Fruit fly (Drosophila melanogaster) whole organism, embryonic: ENCODE results near the gene CG2278.

Source experiments
- Aef1 ChIP-seq: fragments of 200-800 bp; sonication (Bioruptor generic); IDR thresholded peaks from 3 replicates; pipeline ENCODE4 v1.3.6; 2022; ENCODE audit warnings: missing biosample characterization, missing genetic modification characterization
- CG10267 ChIP-seq: fragments of 200-800 bp; sonication (Bioruptor generic); optimal IDR thresholded peaks from 2 replicates; lab custom pipeline; 2018; ENCODE audit warnings: missing biosample characterization, mild to moderate bottlenecking, missing genetic modification characterization, moderate library complexity
- CG10366 ChIP-seq: fragments of 200-800 bp; sonication (Bioruptor generic); IDR thresholded peaks from 2 replicates; pipeline ENCODE4 v1.3.6; 2022; ENCODE audit warnings: missing biosample characterization, missing genetic modification characterization
- CG10462 ChIP-seq: fragments of 200-800 bp; sonication (Bioruptor generic); optimal IDR thresholded peaks from 2 replicates; lab custom pipeline; 2016; ENCODE audit warnings: missing biosample characterization, missing genetic modification characterization
- CG10979 ChIP-seq: fragments of 200-800 bp; sonication (Bioruptor generic); optimal IDR thresholded peaks from 2 replicates; lab custom pipeline; 2018; ENCODE audit warnings: missing biosample characterization, mild to moderate bottlenecking, missing genetic modification characterization, moderate library complexity
- CG11093 ChIP-seq: fragments of 200-800 bp; sonication (Bioruptor generic); IDR thresholded peaks from 3 replicates; pipeline ENCODE4 v1.3.6; 2022; ENCODE audit warnings: missing biosample characterization, missing genetic modification characterization
- CG11723 ChIP-seq: fragments of 200-800 bp; sonication (Bioruptor generic); optimal IDR thresholded peaks from 2 replicates; lab custom pipeline; 2017; ENCODE audit warnings: missing biosample characterization, mild to moderate bottlenecking, missing genetic modification characterization
- CG12659 ChIP-seq: fragments of 200-800 bp; sonication (Bioruptor generic); optimal IDR thresholded peaks from 3 replicates; lab custom pipeline; 2017; ENCODE audit warnings: mild to moderate bottlenecking, missing biosample characterization, missing genetic modification reagents, missing genetic modification characterization
- CG15073 ChIP-seq: fragments of 200-800 bp; sonication (Bioruptor generic); optimal IDR thresholded peaks from 2 replicates; lab custom pipeline; 2016; ENCODE audit warnings: missing biosample characterization, missing genetic modification characterization
- CG15269 ChIP-seq: fragments of 200-800 bp; sonication (Bioruptor generic); optimal IDR thresholded peaks from 2 replicates; lab custom pipeline; 2018; ENCODE audit warnings: missing biosample characterization, mild to moderate bottlenecking, missing genetic modification characterization, moderate library complexity
- CG16815 ChIP-seq: fragments of 200-800 bp; sonication (Bioruptor generic); optimal IDR thresholded peaks from 3 replicates; lab custom pipeline; 2017; ENCODE audit warnings: missing biosample characterization, mild to moderate bottlenecking, missing genetic modification characterization
- CG17359 ChIP-seq: fragments of 200-800 bp; sonication (Bioruptor generic); optimal IDR thresholded peaks from 3 replicates; lab custom pipeline; 2018; ENCODE audit warnings: missing biosample characterization, mild to moderate bottlenecking, missing genetic modification characterization, moderate library complexity
- CG18619 ChIP-seq: fragments of 200-800 bp; sonication (Bioruptor generic); optimal IDR thresholded peaks from 3 replicates; lab custom pipeline; 2017; ENCODE audit warnings: missing biosample characterization, mild to moderate bottlenecking, missing genetic modification characterization
- CG2120 ChIP-seq: fragments of 200-800 bp; sonication (Bioruptor generic); optimal IDR thresholded peaks from 3 replicates; lab custom pipeline; 2016; ENCODE audit warnings: missing biosample characterization, missing genetic modification characterization
- CG30020 ChIP-seq: fragments of 200-800 bp; optimal IDR thresholded peaks from 2 replicates; lab custom pipeline; 2019; ENCODE audit warnings: missing biosample characterization, mild to moderate bottlenecking, missing genetic modification characterization, moderate library complexity
- CG30431 ChIP-seq: fragments of 200-800 bp; sonication (Bioruptor generic); optimal IDR thresholded peaks from 2 replicates; lab custom pipeline; 2017; ENCODE audit warnings: missing biosample characterization, missing genetic modification characterization
- CG31441 ChIP-seq: fragments of 200-800 bp; sonication (Bioruptor generic); IDR thresholded peaks from 2 replicates; pipeline ENCODE4 v1.3.6; 2022; ENCODE audit warnings: missing biosample characterization, missing genetic modification characterization
- CG6272 ChIP-seq: fragments of 200-800 bp; sonication (Bioruptor generic); IDR thresholded peaks from 2 replicates; pipeline ENCODE4 v1.3.6; 2022; ENCODE audit warnings: missing biosample characterization, missing genetic modification characterization
- CG7357 ChIP-seq: fragments of 200-800 bp; sonication (Bioruptor generic); IDR thresholded peaks from 3 replicates; pipeline ENCODE4 v1.3.6; 2022; ENCODE audit warnings: missing biosample characterization, missing genetic modification characterization
- CG7928 ChIP-seq: fragments of 200-800 bp; sonication (Bioruptor generic); optimal IDR thresholded peaks from 2 replicates; lab custom pipeline; 2017; ENCODE audit warnings: missing biosample characterization, mild to moderate bottlenecking, missing genetic modification characterization
- Eip74EF ChIP-seq, 2 experiments: fragments of 200-800 bp in 1 of 2; fragments of >200 bp in 1 of 2; sonication (Bioruptor generic) in 1 of 2; optimal IDR thresholded peaks; 2 replicates each; lab custom pipeline; 2017 to 2019; ENCODE audit warnings: missing biosample characterization in 2 of 2, missing genetic modification characterization in 2 of 2, mild to moderate bottlenecking in 1 of 2, moderate library complexity in 1 of 2
- Fer1 ChIP-seq: fragments of 200-800 bp; sonication (Bioruptor generic); optimal IDR thresholded peaks from 2 replicates; lab custom pipeline; 2017; ENCODE audit warnings: missing biosample characterization, mild to moderate bottlenecking, missing genetic modification characterization
- Gug ChIP-seq: fragments of 200-800 bp; sonication (Bioruptor generic); IDR thresholded peaks from 4 replicates; pipeline ENCODE4 v1.3.6; 2022; ENCODE audit warnings: missing biosample characterization, missing genetic modification characterization
- H15 ChIP-seq: fragments of 200-800 bp; sonication (Bioruptor generic); IDR thresholded peaks from 3 replicates; pipeline ENCODE4 v1.3.6; 2022; ENCODE audit warnings: missing biosample characterization, missing genetic modification characterization
- Hmr ChIP-seq: fragments of 200-800 bp; sonication (Bioruptor generic); optimal IDR thresholded peaks from 3 replicates; lab custom pipeline; 2017; ENCODE audit warnings: mild to moderate bottlenecking, missing biosample characterization, missing genetic modification reagents, missing genetic modification characterization
- Myb ChIP-seq: fragments of 200-800 bp; sonication (Bioruptor generic); optimal IDR thresholded peaks from 2 replicates; lab custom pipeline; 2016; ENCODE audit warnings: missing biosample characterization, missing genetic modification characterization
- Nf-YB ChIP-seq: fragments of 200-800 bp; sonication (Bioruptor generic); optimal IDR thresholded peaks from 3 replicates; lab custom pipeline; 2019; ENCODE audit warnings: missing biosample characterization, mild to moderate bottlenecking, missing genetic modification characterization, moderate library complexity
- Oli ChIP-seq: fragments of 200-800 bp; sonication (Bioruptor generic); optimal IDR thresholded peaks from 2 replicates; lab custom pipeline; 2018; ENCODE audit warnings: missing biosample characterization, mild to moderate bottlenecking, missing genetic modification characterization, moderate library complexity
- Optix ChIP-seq: fragments of 200-800 bp; sonication (Bioruptor generic); IDR thresholded peaks from 3 replicates; pipeline ENCODE4 v1.3.6; 2022; ENCODE audit warnings: missing biosample characterization, missing genetic modification characterization
- Taf1 ChIP-seq: fragments of 200-800 bp; sonication (Bioruptor generic); IDR thresholded peaks from 2 replicates; pipeline ENCODE4 v1.3.6; 2022; ENCODE audit warnings: missing biosample characterization, missing genetic modification characterization
- abd-A ChIP-seq: fragments of 200-800 bp; sonication (Bioruptor generic); optimal IDR thresholded peaks from 3 replicates; lab custom pipeline; 2019; ENCODE audit warnings: missing biosample characterization, mild to moderate bottlenecking, missing genetic modification characterization, moderate library complexity
- az2 ChIP-seq: fragments of 200-800 bp; sonication (Bioruptor generic); optimal IDR thresholded peaks from 3 replicates; lab custom pipeline; 2016; ENCODE audit warnings: missing biosample characterization, missing genetic modification characterization
- chinmo ChIP-seq: fragments of 200-800 bp; sonication (Bioruptor generic); IDR thresholded peaks from 4 replicates; pipeline ENCODE4 v1.3.6; 2022; ENCODE audit warnings: missing biosample characterization, missing genetic modification characterization; ENCODE audit not compliant: partially characterized antibody
- ewg ChIP-seq: fragments of 200-800 bp; sonication (Bioruptor generic); optimal IDR thresholded peaks from 3 replicates; lab custom pipeline; 2017; ENCODE audit warnings: mild to moderate bottlenecking, missing biosample characterization, missing genetic modification reagents, missing genetic modification characterization
- grn ChIP-seq: fragments of 200-800 bp; sonication (Bioruptor generic); optimal IDR thresholded peaks from 3 replicates; lab custom pipeline; 2017; ENCODE audit warnings: missing biosample characterization, missing genetic modification characterization
- gsb-n ChIP-seq: fragments of 200-800 bp; sonication (Bioruptor generic); optimal IDR thresholded peaks from 3 replicates; lab custom pipeline; 2018; ENCODE audit warnings: missing biosample characterization, mild to moderate bottlenecking, missing genetic modification characterization
- jigr1 ChIP-seq: fragments of 200-800 bp; sonication (Bioruptor generic); IDR thresholded peaks from 3 replicates; pipeline ENCODE4 v1.3.6; 2022; ENCODE audit warnings: missing biosample characterization, missing genetic modification characterization
- kah ChIP-seq: fragments of 200-800 bp; sonication (Bioruptor generic); optimal IDR thresholded peaks from 2 replicates; lab custom pipeline; 2018; ENCODE audit warnings: missing biosample characterization, mild to moderate bottlenecking, missing genetic modification characterization
- lmd ChIP-seq: fragments of 200-800 bp; sonication (Bioruptor generic); IDR thresholded peaks from 2 replicates; pipeline ENCODE4 v1.3.6; 2022; ENCODE audit warnings: missing biosample characterization, missing genetic modification characterization
- mld ChIP-seq: fragments of 200-800 bp; sonication (Bioruptor generic); IDR thresholded peaks from 3 replicates; pipeline ENCODE4 v1.3.6; 2022; ENCODE audit warnings: missing biosample characterization, missing genetic modification characterization; ENCODE audit not compliant: partially characterized antibody
- odd ChIP-seq: fragments of 200-800 bp; sonication (Bioruptor generic); optimal IDR thresholded peaks from 2 replicates; lab custom pipeline; 2017; ENCODE audit warnings: missing biosample characterization, mild to moderate bottlenecking, missing genetic modification characterization
- p53 ChIP-seq: fragments of 200-800 bp; sonication (Bioruptor generic); optimal IDR thresholded peaks from 2 replicates; lab custom pipeline; 2016; ENCODE audit warnings: missing biosample characterization, missing genetic modification characterization
- pan ChIP-seq, 4 experiments: fragments of >200 bp in 3 of 4; fragments of 200-800 bp in 1 of 4; sonication (Bioruptor generic) in 1 of 4; optimal IDR thresholded peaks in 3 of 4; IDR thresholded peaks in 1 of 4; 2 replicates each; pipeline versions ENCODE4 v1.3.6 to Lab custom; 2017 to 2022; ENCODE audit warnings: missing biosample characterization in 2 of 4, missing genetic modification characterization in 2 of 4, mixed read lengths in 1 of 4
- row ChIP-seq: fragments of 200-800 bp; sonication (Bioruptor generic); IDR thresholded peaks from 3 replicates; pipeline ENCODE4 v1.3.6; 2022; ENCODE audit warnings: missing biosample characterization, missing genetic modification characterization
- sqz ChIP-seq: fragments of 200-800 bp; sonication (Bioruptor generic); optimal IDR thresholded peaks from 3 replicates; lab custom pipeline; 2018; ENCODE audit warnings: missing biosample characterization, mild to moderate bottlenecking, missing genetic modification characterization
- tgo ChIP-seq: fragments of 200-800 bp; sonication (Bioruptor generic); IDR thresholded peaks from 3 replicates; pipeline ENCODE4 v1.3.6; 2022; ENCODE audit warnings: missing biosample characterization, missing genetic modification characterization
- tin ChIP-seq: fragments of 200-800 bp; sonication (Bioruptor generic); optimal IDR thresholded peaks from 3 replicates; lab custom pipeline; 2016; ENCODE audit warnings: missing biosample characterization, missing genetic modification characterization
- unc-4 ChIP-seq: fragments of 200-800 bp; sonication (Bioruptor generic); IDR thresholded peaks from 2 replicates; pipeline ENCODE4 v1.3.6; 2022; ENCODE audit warnings: missing biosample characterization, missing genetic modification characterization; ENCODE audit not compliant: partially characterized antibody
- zfh1 ChIP-seq: fragments of 200-800 bp; sonication (Bioruptor generic); IDR thresholded peaks from 3 replicates; pipeline ENCODE4 v1.3.6; 2022; ENCODE audit warnings: missing biosample characterization, missing genetic modification characterization

Gene CG2278

DNA sequence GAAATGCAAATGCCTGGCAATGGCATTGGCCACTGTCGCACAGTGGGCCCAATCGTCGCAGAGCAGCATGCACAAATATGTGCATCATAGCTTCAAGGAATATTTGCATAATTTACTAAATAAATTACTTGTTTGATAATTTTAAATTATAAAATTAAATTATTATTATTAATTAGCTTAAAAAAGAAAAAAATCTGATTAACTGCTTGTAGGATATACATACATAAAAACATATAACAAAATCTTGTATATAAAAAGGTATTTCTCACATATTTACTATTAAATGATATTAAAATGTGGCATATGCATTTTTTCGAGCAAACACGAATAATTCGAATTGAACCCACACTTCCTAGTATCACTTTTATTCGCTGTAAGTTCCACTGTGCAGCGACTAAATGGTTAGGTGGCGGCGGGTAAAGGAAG, 44.8 kb downstream of the CG2278 start (continued):
- TF ChIP-seq Optix (0 out of 3 replicates have a peak, but pooled peaks have one; percentile 41), CG10462 (GFP tag; lab: Kevin White, UChicago) (no peak), mld (GFP tag; lab: Robert Waterston, UW) (no peak), CG10267 (peak; percentile 46), tin (GFP tag; lab: Kevin White, UChicago) (peak; percentile 49), CG18619 (GFP tag; lab: Kevin White, UChicago) (peak; percentile 33), CG10366 (peak; percentile 19; the same call in 1 of the 2 replicates), gsb-n (tag; lab: Kevin White, UChicago) (peak; percentile 63), row (GFP tag; lab: Robert Waterston, UW) (peak; percentile 39; the same call in 2 of the 3 replicates), odd (peak; percentile 33), CG31441 (GFP tag; lab: Robert Waterston, UW) (peak; percentile 79), Eip74EF (GFP tag; optimal IDR thresholded peaks at IDR 0.05; lab: Kevin White, UChicago) (peak in 1 of 2 experiments; percentile 69), CG15269 (tag; lab: Kevin White, UChicago) (peak; percentile 45), CG11723 (GFP tag; lab: Kevin White, UChicago) (peak; percentile 13), Gug (GFP tag; lab: Robert Waterston, UW) (peak; percentile 34; the same call in 1 of the 4 replicates), unc-4 (GFP tag; lab: Robert Waterston, UW) (no peak), H15 (GFP tag; lab: Robert Waterston, UW) (0 out of 3 replicates have a peak, but pooled peaks have one; percentile 50), grn (no peak), Taf1 (GFP tag; lab: Robert Waterston, UW) (no peak), CG7357 (0 out of 3 replicates have a peak, but pooled peaks have one; percentile 29), pan (optimal IDR thresholded peaks at IDR 0.05; lab: Kevin White, UChicago) (no peak), pan (GFP tag; optimal IDR thresholded peaks at IDR 0.05 in 1 of 2, IDR thresholded peaks at IDR 0.05 in 1 of 2) (peak in 1 of 2 experiments; percentile 58), CG12659 (GFP tag; lab: Kevin White, UChicago) (peak; percentile 28), tgo (peak; percentile 36; the same call in 2 of the 3 replicates), CG30020 (tag; lab: Kevin White, UChicago) (peak; percentile 18), CG16815 (GFP tag; lab: Kevin White, UChicago) (peak; percentile 4), CG10979 (tag; lab: Kevin White, UChicago) (peak; percentile 69), Fer1 (GFP tag; lab: Kevin White, UChicago) (peak; percentile 37), CG2120 (GFP tag; lab: Kevin White, UChicago) (no peak), sqz (GFP tag; lab: Kevin White, UChicago) (peak; percentile 12), CG15073 (GFP tag; lab: Kevin White, UChicago) (no peak), CG30431 (GFP tag; lab: Kevin White, UChicago) (peak; percentile 28), Nf-YB (GFP tag; lab: Kevin White, UChicago) (peak; percentile 15), kah (GFP tag; lab: Kevin White, UChicago) (peak; percentile 30), Oli (peak; percentile 74), Hmr (GFP tag; lab: Kevin White, UChicago) (peak; percentile 3), p53 (GFP tag; lab: Kevin White, UChicago) (no peak), az2 (GFP tag; lab: Kevin White, UChicago) (peak; percentile 47), Aef1 (peak; percentile 24; the same call in 1 of the 3 replicates), lmd (GFP tag; lab: Robert Waterston, UW) (peak; percentile 45; the same call in 1 of the 2 replicates), CG17359 (tag; lab: Kevin White, UChicago) (peak; percentile 65), ewg (GFP tag; lab: Kevin White, UChicago) (peak; percentile 39), chinmo (0 out of 4 replicates have a peak, but pooled peaks have one; percentile 20), CG7928 (GFP tag; lab: Kevin White, UChicago) (no peak), CG6272 (GFP tag; lab: Robert Waterston, UW) (0 out of 2 replicates have a peak, but pooled peaks have one; percentile 10), Myb (GFP tag; lab: Kevin White, UChicago) (no peak), zfh1 (GFP tag; lab: Robert Waterston, UW) (0 out of 3 replicates have a peak, but pooled peaks have one; percentile 46), abd-A (tag; lab: Kevin White, UChicago) (no peak), jigr1 (GFP tag; lab: Robert Waterston, UW) (no peak), CG11093 (GFP tag; lab: Robert Waterston, UW) (no peak)
